Fruit fly (Drosophila melanogaster) ovary, adult (tissue): ENCODE data around the gene Svil.
A peak's percentile ranks its signal among the peaks of the same experiment; 100 is the strongest.

Source experiments
- CG17801 ChIP-seq: fragments of 200-800 bp; optimal IDR thresholded peaks from 2 replicates; lab custom pipeline; 2019; ENCODE audit warnings: missing biosample characterization, mild to moderate bottlenecking, missing genetic modification characterization, moderate library complexity; ENCODE audit not compliant: partially characterized antibody

Svil gene

dm6 chr3L:2481470-2481869, 104.0 kb downstream of the Svil start:
- peak; percentile 59 for TF ChIP-seq CG17801 (GFP tag; lab: Kevin White, UChicago)

- no peak for TF ChIP-seq CG17801 (GFP tag; lab: Kevin White, UChicago)
These were observed 105.6 kb downstream of the Svil start for dm6 chr3L:2482941-2483541.

- TF ChIP-seq CG17801 (GFP tag; lab: Kevin White, UChicago), result no peak
These were observed 108.1 kb downstream of the Svil start for dm6 chr3L:2485331-2486115.

dm6 chr3L:2486493-2486892, 109.0 kb downstream of the Svil start:
- TF ChIP-seq CG17801 (GFP tag; lab: Kevin White, UChicago), result no peak

- no peak for TF ChIP-seq CG17801 (GFP tag; lab: Kevin White, UChicago)
These were observed 109.8 kb downstream of the Svil start for dm6 chr3L:2487248-2487647.

dm6 chr3L:2488634-2489033, 111.2 kb downstream of the Svil start, which contains the start of gene CG1146:
TSS of gene CG1146 (plus strand) at chr3L:2488804.
- TF ChIP-seq CG17801 (GFP tag; lab: Kevin White, UChicago), result no peak

dm6 chr3L:2489438-2489837, 112.0 kb downstream of the Svil start:
- TF ChIP-seq CG17801 (GFP tag; lab: Kevin White, UChicago), result peak; percentile 29

dm6 chr3L:2489855-2490254, 112.4 kb downstream of the Svil start:
- no peak for TF ChIP-seq CG17801 (GFP tag; lab: Kevin White, UChicago)

- TF ChIP-seq CG17801 (GFP tag; lab: Kevin White, UChicago), result peak; percentile 47
These were observed 113.3 kb downstream of the Svil start for dm6 chr3L:2490752-2491151.

dm6 chr3L:2493517-2494182, 116.2 kb downstream of the Svil start:
- no peak for TF ChIP-seq CG17801 (GFP tag; lab: Kevin White, UChicago)

- peak; percentile 92 for TF ChIP-seq CG17801 (GFP tag; lab: Kevin White, UChicago)
These were observed 116.7 kb downstream of the Svil start for dm6 chr3L:2494183-2494541.

- no peak for TF ChIP-seq CG17801 (GFP tag; lab: Kevin White, UChicago)
These were observed 121.6 kb downstream of the Svil start for dm6 chr3L:2499077-2499476.

dm6 chr3L:2501764-2502163, 124.3 kb downstream of the Svil start:
- no peak for TF ChIP-seq CG17801 (GFP tag; lab: Kevin White, UChicago)

- TF ChIP-seq CG17801 (GFP tag; lab: Kevin White, UChicago), result no peak
These were observed 126.0 kb downstream of the Svil start, which contains the start of gene CG16758 for dm6 chr3L:2503465-2503864. TSS of gene CG16758 (minus strand) at chr3L:2503606.

- no peak for TF ChIP-seq CG17801 (GFP tag; lab: Kevin White, UChicago)
These were observed 126.7 kb downstream of the Svil start for dm6 chr3L:2504031-2504615.
